Fruit fly (Drosophila melanogaster) whole organism, embryonic: ENCODE results near the gene CG2145.

ENCODE experiments used
- ATbp ChIP-seq: fragments of 200-800 bp; sonication (Bioruptor generic); optimal IDR thresholded peaks from 2 replicates; lab custom pipeline; 2017; ENCODE audit warnings: missing biosample characterization, mild to moderate bottlenecking, missing genetic modification characterization, missing genetic modification reagents
- Abd-B ChIP-seq: fragments of 200-800 bp; sonication (Bioruptor generic); optimal IDR thresholded peaks from 2 replicates; lab custom pipeline; 2018; ENCODE audit warnings: missing biosample characterization, mild to moderate bottlenecking, missing genetic modification characterization, moderate library complexity
- Atf6 ChIP-seq: fragments of 200-800 bp; sonication (Bioruptor generic); IDR thresholded peaks from 2 replicates; pipeline ENCODE4 v1.3.6; 2022; ENCODE audit warnings: missing biosample characterization, missing genetic modification characterization
- Awh ChIP-seq: fragments of 200-800 bp; sonication (Bioruptor generic); IDR thresholded peaks from 2 replicates; pipeline ENCODE4, ENCODE4 v1.3.6; 2022; ENCODE audit warnings: missing biosample characterization, missing genetic modification characterization
- Bdp1 ChIP-seq: fragments of 200-800 bp; sonication (Bioruptor generic); optimal IDR thresholded peaks from 3 replicates; lab custom pipeline; 2016; ENCODE audit warnings: missing biosample characterization, missing genetic modification characterization
- CG10209 ChIP-seq: fragments of 200-800 bp; sonication (Bioruptor generic); optimal IDR thresholded peaks from 3 replicates; lab custom pipeline; 2017; ENCODE audit warnings: missing biosample characterization, mild to moderate bottlenecking, missing genetic modification characterization, missing genetic modification reagents
- CG10366 ChIP-seq: fragments of 200-800 bp; sonication (Bioruptor generic); IDR thresholded peaks from 2 replicates; pipeline ENCODE4 v1.3.6; 2022; ENCODE audit warnings: missing biosample characterization, missing genetic modification characterization
- CG11504 ChIP-seq: fragments of 200-800 bp; sonication (Bioruptor generic); optimal IDR thresholded peaks from 3 replicates; lab custom pipeline; 2019; ENCODE audit warnings: missing biosample characterization, mild to moderate bottlenecking, missing genetic modification characterization, moderate library complexity
- CG12769 ChIP-seq: fragments of 200-800 bp; sonication (Bioruptor generic); optimal IDR thresholded peaks from 2 replicates; lab custom pipeline; 2019; ENCODE audit warnings: missing biosample characterization, mild to moderate bottlenecking, missing genetic modification characterization, moderate library complexity
- CG13123 ChIP-seq: fragments of 200-800 bp; sonication (Bioruptor generic); optimal IDR thresholded peaks from 2 replicates; lab custom pipeline; 2016; ENCODE audit warnings: missing biosample characterization, missing genetic modification characterization
- CG15073 ChIP-seq: fragments of 200-800 bp; sonication (Bioruptor generic); optimal IDR thresholded peaks from 2 replicates; lab custom pipeline; 2016; ENCODE audit warnings: missing biosample characterization, missing genetic modification characterization
- CG15601 ChIP-seq: fragments of 200-800 bp; sonication (Bioruptor generic); optimal IDR thresholded peaks from 3 replicates; lab custom pipeline; 2019; ENCODE audit warnings: missing biosample characterization, mild to moderate bottlenecking, missing genetic modification characterization, moderate library complexity
- CG1647 ChIP-seq: fragments of 200-800 bp; sonication (Bioruptor generic); optimal IDR thresholded peaks from 3 replicates; lab custom pipeline; 2016; ENCODE audit warnings: missing biosample characterization, missing genetic modification characterization
- CG17568 ChIP-seq: fragments of 200-800 bp; sonication (Bioruptor generic); optimal IDR thresholded peaks from 2 replicates; lab custom pipeline; 2018; ENCODE audit warnings: missing biosample characterization, mild to moderate bottlenecking, missing genetic modification characterization, moderate library complexity
- CG18619 ChIP-seq: fragments of 200-800 bp; sonication (Bioruptor generic); optimal IDR thresholded peaks from 3 replicates; lab custom pipeline; 2017; ENCODE audit warnings: missing biosample characterization, mild to moderate bottlenecking, missing genetic modification characterization
- CG2889 ChIP-seq: fragments of 200-800 bp; sonication (Bioruptor generic); IDR thresholded peaks from 3 replicates; pipeline ENCODE4 v1.3.6; 2022; ENCODE audit warnings: missing biosample characterization, missing genetic modification characterization
- CG4617 ChIP-seq: fragments of 200-800 bp; sonication (Bioruptor generic); optimal IDR thresholded peaks from 3 replicates; lab custom pipeline; 2016; ENCODE audit warnings: missing biosample characterization, missing genetic modification characterization, borderline replicate concordance
- CG4707 ChIP-seq: fragments of 200-800 bp; sonication (Bioruptor generic); optimal IDR thresholded peaks from 2 replicates; lab custom pipeline; 2018; ENCODE audit warnings: missing biosample characterization, mild to moderate bottlenecking, missing genetic modification characterization, moderate library complexity
- CG6272 ChIP-seq: fragments of 200-800 bp; sonication (Bioruptor generic); IDR thresholded peaks from 2 replicates; pipeline ENCODE4 v1.3.6; 2022; ENCODE audit warnings: missing biosample characterization, missing genetic modification characterization
- CG7745 ChIP-seq: fragments of 200-800 bp; sonication (Bioruptor generic); optimal IDR thresholded peaks from 2 replicates; lab custom pipeline; 2018; ENCODE audit warnings: missing biosample characterization, mild to moderate bottlenecking, missing genetic modification characterization, moderate library complexity
- CG7839 ChIP-seq: fragments of 200-800 bp; sonication (Bioruptor generic); optimal IDR thresholded peaks from 3 replicates; lab custom pipeline; 2018; ENCODE audit warnings: missing biosample characterization, mild to moderate bottlenecking, missing genetic modification characterization, moderate library complexity
- CG9932 ChIP-seq: fragments of 200-800 bp; sonication (Bioruptor generic); IDR thresholded peaks from 2 replicates; pipeline ENCODE4 v1.3.6; 2022; ENCODE audit warnings: missing biosample characterization, missing genetic modification characterization
- Dip2 ChIP-seq: fragments of 200-800 bp; sonication (Bioruptor generic); IDR thresholded peaks from 2 replicates; pipeline ENCODE4 v1.3.6; 2022; ENCODE audit warnings: missing biosample characterization, missing genetic modification characterization
- Dll ChIP-seq: fragments of 200-800 bp; sonication (Bioruptor generic); IDR thresholded peaks from 4 replicates; pipeline ENCODE4 v1.3.6; 2022; ENCODE audit warnings: missing biosample characterization, missing genetic modification characterization; ENCODE audit not compliant: partially characterized antibody
- Hey ChIP-seq: fragments of 200-800 bp; sonication (Bioruptor generic); optimal IDR thresholded peaks from 3 replicates; lab custom pipeline; 2018; ENCODE audit warnings: missing biosample characterization, mild to moderate bottlenecking, missing genetic modification characterization
- Hr3 ChIP-seq: fragments of 200-800 bp; sonication (Bioruptor generic); optimal IDR thresholded peaks from 3 replicates; lab custom pipeline; 2016; ENCODE audit warnings: missing biosample characterization, missing genetic modification characterization
- Mes4 ChIP-seq: fragments of 200-800 bp; sonication (Bioruptor generic); optimal IDR thresholded peaks from 2 replicates; lab custom pipeline; 2016; ENCODE audit warnings: missing biosample characterization, missing genetic modification characterization
- Spps ChIP-seq: fragments of 200-800 bp; sonication (Bioruptor generic); optimal IDR thresholded peaks from 2 replicates; lab custom pipeline; 2018; ENCODE audit warnings: missing biosample characterization, mild to moderate bottlenecking, missing genetic modification characterization
- Ssrp ChIP-seq: fragments of 200-800 bp; sonication (Bioruptor generic); optimal IDR thresholded peaks from 2 replicates; lab custom pipeline; 2018; ENCODE audit warnings: missing biosample characterization, mild to moderate bottlenecking, missing genetic modification characterization, moderate library complexity
- Usf ChIP-seq: fragments of 200-800 bp; sonication (Bioruptor generic); optimal IDR thresholded peaks from 2 replicates; lab custom pipeline; 2017; ENCODE audit warnings: missing genotype, missing biosample characterization, missing genetic modification characterization
- bab2 ChIP-seq: fragments of 200-800 bp; sonication (Bioruptor generic); optimal IDR thresholded peaks from 2 replicates; lab custom pipeline; 2016; ENCODE audit warnings: missing biosample characterization, missing genetic modification characterization
- ci ChIP-seq: fragments of 200-800 bp; sonication (Bioruptor generic); IDR thresholded peaks from 3 replicates; pipeline ENCODE4 v1.3.6; 2022; ENCODE audit warnings: missing biosample characterization, missing genetic modification characterization
- croc ChIP-seq: fragments of 200-800 bp; sonication (Bioruptor generic); conservative IDR thresholded peaks from 3 replicates; pipeline ENCODE4 v1.3.6; 2022; ENCODE audit warnings: missing biosample characterization, missing genetic modification characterization
- cwo ChIP-seq: fragments of 200-800 bp; sonication (Bioruptor generic); optimal IDR thresholded peaks from 3 replicates; lab custom pipeline; 2017; ENCODE audit warnings: missing biosample characterization, missing genetic modification characterization, mild to moderate bottlenecking, moderate library complexity, missing genetic modification reagents
- dpn ChIP-seq, 2 experiments: fragments of 200-800 bp; sonication (Bioruptor generic); optimal IDR thresholded peaks; 3 replicates each; lab custom pipeline; 2016; ENCODE audit warnings: missing biosample characterization in 2 of 2, missing genetic modification characterization in 2 of 2
- fd102C ChIP-seq: fragments of 200-800 bp; sonication (Bioruptor generic); optimal IDR thresholded peaks from 2 replicates; lab custom pipeline; 2018; ENCODE audit warnings: missing biosample characterization, mild to moderate bottlenecking, missing genetic modification characterization, moderate library complexity
- gce ChIP-seq: fragments of 200-800 bp; sonication (Bioruptor generic); IDR thresholded peaks from 3 replicates; pipeline ENCODE4 v1.3.6; 2022; ENCODE audit warnings: missing biosample characterization, missing genetic modification characterization
- gsb-n ChIP-seq: fragments of 200-800 bp; sonication (Bioruptor generic); optimal IDR thresholded peaks from 3 replicates; lab custom pipeline; 2018; ENCODE audit warnings: missing biosample characterization, mild to moderate bottlenecking, missing genetic modification characterization
- hkb ChIP-seq, 2 experiments: fragments of 200-800 bp in 1 of 2; fragments of >200 bp in 1 of 2; sonication (Bioruptor generic) in 1 of 2; IDR thresholded peaks in 1 of 2; optimal IDR thresholded peaks in 1 of 2; 2 replicates each; pipeline versions ENCODE4 v1.3.6 to Lab custom; 2017 to 2022; ENCODE audit warnings: missing biosample characterization in 1 of 2, missing genetic modification characterization in 1 of 2
- jigr1 ChIP-seq: fragments of 200-800 bp; sonication (Bioruptor generic); IDR thresholded peaks from 3 replicates; pipeline ENCODE4 v1.3.6; 2022; ENCODE audit warnings: missing biosample characterization, missing genetic modification characterization
- jing ChIP-seq: fragments of 200-800 bp; sonication (Bioruptor generic); optimal IDR thresholded peaks from 2 replicates; lab custom pipeline; 2018; ENCODE audit warnings: missing biosample characterization, mild to moderate bottlenecking, missing genetic modification characterization
- kay ChIP-seq: fragments of 200-800 bp; sonication (Bioruptor generic); optimal IDR thresholded peaks from 2 replicates; lab custom pipeline; 2016; ENCODE audit warnings: missing biosample characterization, missing genetic modification characterization
- pan ChIP-seq, 4 experiments: fragments of >200 bp in 3 of 4; fragments of 200-800 bp in 1 of 4; sonication (Bioruptor generic) in 1 of 4; optimal IDR thresholded peaks in 3 of 4; IDR thresholded peaks in 1 of 4; 2 replicates each; pipeline versions ENCODE4 v1.3.6 to Lab custom; 2017 to 2022; ENCODE audit warnings: missing biosample characterization in 2 of 4, missing genetic modification characterization in 2 of 4, mixed read lengths in 1 of 4
- sisA ChIP-seq: fragments of 200-800 bp; sonication (Bioruptor generic); IDR thresholded peaks from 2 replicates; pipeline ENCODE4 v1.3.6; 2022; ENCODE audit warnings: missing biosample characterization, missing genetic modification characterization
- so ChIP-seq: fragments of 200-800 bp; sonication (Bioruptor generic); IDR thresholded peaks from 3 replicates; pipeline ENCODE4 v1.3.6; 2022; ENCODE audit warnings: missing biosample characterization, missing genetic modification characterization
- stc ChIP-seq: fragments of 200-800 bp; sonication (Bioruptor generic); IDR thresholded peaks from 2 replicates; pipeline ENCODE4 v1.3.6; 2022; ENCODE audit warnings: missing biosample characterization, missing genetic modification characterization
- ttk ChIP-seq: fragments of 200-800 bp; sonication (Bioruptor generic); IDR thresholded peaks from 2 replicates; pipeline ENCODE4 v2.1.2; 2022; ENCODE audit warnings: missing biosample characterization, missing genetic modification characterization
- zen ChIP-seq: fragments of 200-800 bp; sonication (Bioruptor generic); optimal IDR thresholded peaks from 3 replicates; lab custom pipeline; 2018; ENCODE audit warnings: missing biosample characterization, mild to moderate bottlenecking, missing genetic modification characterization, moderate library complexity

The CG2145 gene

dm6 chrX:10966978-10967731 lies 40.0 kb downstream of the CG2145 start, which contains the start of gene C901 (continued):
- TF ChIP-seq CG13123 (GFP tag; lab: Kevin White, UChicago): no peak
- TF ChIP-seq fd102C (GFP tag; lab: Kevin White, UChicago): no peak
- TF ChIP-seq hkb (optimal IDR thresholded peaks at IDR 0.05; lab: Kevin White, UChicago): no peak
- TF ChIP-seq hkb (GFP tag; IDR thresholded peaks at IDR 0.05; lab: Robert Waterston, UW): peak; percentile 67
- no peak for TF ChIP-seq CG17568 (GFP tag; lab: Kevin White, UChicago)
- peak; percentile 63 for TF ChIP-seq stc
- TF ChIP-seq Hey: no peak
- TF ChIP-seq CG18619 (GFP tag; lab: Kevin White, UChicago): peak; percentile 47
- TF ChIP-seq CG10209 (GFP tag; lab: Kevin White, UChicago): peak; percentile 55
- no peak for TF ChIP-seq CG2889
- TF ChIP-seq CG4707 (GFP tag; lab: Kevin White, UChicago): peak; percentile 3
- TF ChIP-seq dpn (GFP tag; optimal IDR thresholded peaks at IDR 0.05; lab: Kevin White, UChicago): peak in 1 of 2 experiments; percentile 63
- TF ChIP-seq Bdp1: no peak
- no peak for TF ChIP-seq bab2 (GFP tag; lab: Kevin White, UChicago)
- TF ChIP-seq CG15073 (GFP tag; lab: Kevin White, UChicago): no peak
- TF ChIP-seq Atf6 (GFP tag; lab: Robert Waterston, UW): peak; percentile 21; the same call in 1 of the 2 replicates
- peak; percentile 68 for TF ChIP-seq croc
- no peak for TF ChIP-seq CG1647 (GFP tag; lab: Kevin White, UChicago)
- TF ChIP-seq ATbp (GFP tag; lab: Kevin White, UChicago): peak; percentile 69
- TF ChIP-seq gce (GFP tag; lab: Robert Waterston, UW): no peak
- peak; percentile 84 for TF ChIP-seq CG15601 (tag; lab: Kevin White, UChicago)
- no peak for TF ChIP-seq Dip2 (GFP tag; lab: Robert Waterston, UW)
- no peak for TF ChIP-seq CG6272 (GFP tag; lab: Robert Waterston, UW)
- peak; percentile 61 for TF ChIP-seq Spps (tag; lab: Kevin White, UChicago)
- TF ChIP-seq CG11504 (tag; lab: Kevin White, UChicago): peak; percentile 88
- peak; percentile 14 for TF ChIP-seq zen
- TF ChIP-seq Usf (GFP tag; lab: Kevin White, UChicago): no peak
- no peak for TF ChIP-seq Mes4 (GFP tag; lab: Kevin White, UChicago)
- TF ChIP-seq CG7745 (tag; lab: Kevin White, UChicago): no peak
- no peak for TF ChIP-seq Dll (GFP tag; lab: Robert Waterston, UW)
- no peak for TF ChIP-seq Awh
- peak; percentile 73 for TF ChIP-seq ci
- TF ChIP-seq CG4617 (GFP tag; lab: Kevin White, UChicago): no peak
- peak; percentile 26 for TF ChIP-seq cwo (GFP tag; lab: Kevin White, UChicago)
- TF ChIP-seq CG12769: no peak
- TF ChIP-seq ttk (GFP tag; lab: Robert Waterston, UW): peak; percentile 69
- TF ChIP-seq so (GFP tag; lab: Robert Waterston, UW): peak; percentile 63; the same call in 1 of the 3 replicates
- TF ChIP-seq CG10366 (GFP tag; lab: Robert Waterston, UW): peak; percentile 43
- peak; percentile 20; the same call in 1 of the 2 replicates for TF ChIP-seq CG9932 (GFP tag; lab: Robert Waterston, UW)
- TF ChIP-seq Abd-B (GFP tag; lab: Kevin White, UChicago): peak; percentile 42
- TF ChIP-seq Hr3 (GFP tag; lab: Kevin White, UChicago): peak; percentile 56
- TF ChIP-seq sisA (GFP tag; lab: Robert Waterston, UW): peak; percentile 61
- peak; percentile 80 for TF ChIP-seq Ssrp (tag; lab: Kevin White, UChicago)
- peak; percentile 46; the same call in 2 of the 3 replicates for TF ChIP-seq jigr1 (GFP tag; lab: Robert Waterston, UW)
- peak; percentile 78 for TF ChIP-seq gsb-n (tag; lab: Kevin White, UChicago)
- TF ChIP-seq pan (optimal IDR thresholded peaks at IDR 0.05; lab: Kevin White, UChicago): no peak
- TF ChIP-seq pan (GFP tag; optimal IDR thresholded peaks at IDR 0.05 in 1 of 2, IDR thresholded peaks at IDR 0.05 in 1 of 2): peak in 1 of 2 experiments; percentile 58
- no peak for TF ChIP-seq kay (GFP tag; lab: Kevin White, UChicago)
- TF ChIP-seq jing (GFP tag; lab: Kevin White, UChicago): no peak
- TF ChIP-seq CG7839 (tag; lab: Kevin White, UChicago): peak; percentile 83
